Worm (Caenorhabditis elegans) whole organism, mixed stage, embryonic: Measurements from ENCODE around the gene lin-3.

Experiments
- ceh-39 ChIP-seq: fragments of 150-350 bp; optimal IDR thresholded peaks from 2 replicates; lab custom pipeline; 2014; ENCODE audit warnings: missing biosample characterization, missing genetic modification characterization
- elt-1 ChIP-seq: sonication (generic microtip); optimal IDR thresholded peaks from 2 replicates; lab custom pipeline; 2017; ENCODE audit warnings: missing genetic modification characterization, mild to moderate bottlenecking, missing compliant biosample characterization, antibody characterized with exemption, moderate library complexity, borderline replicate concordance; ENCODE audit not compliant: insufficient read depth
- lsy-2 ChIP-seq: fragments of 150-350 bp; optimal IDR thresholded peaks from 2 replicates; lab custom pipeline; 2014; ENCODE audit warnings: missing biosample characterization, missing genetic modification characterization
- nhr-12 ChIP-seq: fragments of 150-350 bp; optimal IDR thresholded peaks from 2 replicates; lab custom pipeline; 2014; ENCODE audit warnings: missing biosample characterization, missing genetic modification characterization
- snpc-4 ChIP-seq: fragments of 150-350 bp; optimal IDR thresholded peaks from 2 replicates; lab custom pipeline; 2014; ENCODE audit warnings: missing biosample characterization, missing genetic modification characterization
- unc-62 ChIP-seq: fragments of 150-350 bp; optimal IDR thresholded peaks from 2 replicates; lab custom pipeline; 2014; ENCODE audit warnings: missing biosample characterization, missing genetic modification reagents, missing genetic modification characterization

- TF ChIP-seq nhr-12 (tag; lab: Kevin White, UChicago) (no peak), ceh-39 (no peak), lsy-2 (tag; lab: Kevin White, UChicago) (no peak), elt-1 (tag; lab: Kevin White, UChicago) (no peak), unc-62 (GFP tag; lab: Kevin White, UChicago) (no peak), snpc-4 (tag; lab: Kevin White, UChicago) (no peak)
Observed at ce11 chrIV:11089527-11089926, 35.4 kb downstream of the lin-3 start, which contains the start of gene M7.7.
